Worm (Caenorhabditis elegans) whole organism, L1 larva: ENCODE data around the gene nfu-1.

ENCODE experiments used
- C04F5.9 ChIP-seq: sonication (generic microtip); optimal IDR thresholded peaks from 2 replicates; lab custom pipeline; 2016; ENCODE audit warnings: missing genetic modification characterization, missing compliant biosample characterization
- Y116A8C.19 ChIP-seq: sonication (generic microtip); optimal IDR thresholded peaks from 2 replicates; lab custom pipeline; 2016; ENCODE audit warnings: missing compliant biosample characterization, missing genetic modification characterization, borderline replicate concordance
- aly-2 ChIP-seq: fragments of 150-350 bp; optimal IDR thresholded peaks from 2 replicates; lab custom pipeline; 2014; ENCODE audit warnings: missing biosample characterization, missing genetic modification characterization
- ama-1 ChIP-seq: fragments of 150-350 bp; optimal IDR thresholded peaks from 2 replicates; lab custom pipeline; 2014
- blmp-1 ChIP-seq: fragments of 150-350 bp; optimal IDR thresholded peaks from 2 replicates; lab custom pipeline; 2014; ENCODE audit warnings: missing biosample characterization, missing genetic modification characterization
- ceh-8 ChIP-seq: fragments of 200-800 bp; sonication (Bioruptor generic); optimal IDR thresholded peaks from 2 replicates; lab custom pipeline; 2018; ENCODE audit warnings: mild to moderate bottlenecking, missing genetic modification characterization, moderate library complexity, missing compliant biosample characterization
- ceh-82 ChIP-seq, 3 experiments: fragments of 150-350 bp in 1 of 3; sonication (generic microtip) in 2 of 3; optimal IDR thresholded peaks; 2 replicates each; lab custom pipeline; 2014 to 2017; ENCODE audit warnings: missing biosample characterization in 3 of 3, missing genetic modification characterization in 3 of 3
- ceh-88 ChIP-seq: fragments of 200-800 bp; sonication (Bioruptor generic); IDR thresholded peaks from 2 replicates; pipeline ENCODE4 v1.3.6; 2022; ENCODE audit warnings: missing genetic modification characterization, missing compliant biosample characterization
- ceh-90 ChIP-seq: sonication (generic microtip); optimal IDR thresholded peaks from 2 replicates; lab custom pipeline; 2016; ENCODE audit warnings: missing genetic modification characterization, missing compliant biosample characterization
- ces-1 ChIP-seq: fragments of 150-350 bp; optimal IDR thresholded peaks from 2 replicates; lab custom pipeline; 2014; ENCODE audit warnings: missing biosample characterization, missing genetic modification reagents, missing genetic modification characterization
- dpl-1 ChIP-seq, 3 experiments: fragments of 150-350 bp in 2 of 3; sonication (generic microtip) in 1 of 3; optimal IDR thresholded peaks; 2 replicates each; lab custom pipeline; 2014 to 2017; ENCODE audit warnings: missing biosample characterization in 3 of 3, missing genetic modification characterization in 3 of 3, missing genetic modification reagents in 3 of 3
- efl-1 ChIP-seq, 4 experiments: fragments of 150-350 bp; optimal IDR thresholded peaks in 3 of 4; peaks in 1 of 4; 1 replicate in 1 of 4; 2 replicates in 3 of 4; lab custom pipeline; 2014; ENCODE audit warnings: missing biosample characterization in 2 of 4, missing genetic modification characterization in 2 of 4, missing genetic modification reagents in 2 of 4
- egl-13 ChIP-seq: sonication (generic microtip); optimal IDR thresholded peaks from 2 replicates; lab custom pipeline; 2016; ENCODE audit warnings: missing genotype, missing genetic modification reagents, missing genetic modification characterization, missing compliant biosample characterization
- egl-27 ChIP-seq, 2 experiments: fragments of 150-350 bp in 1 of 2; sonication (generic microtip); optimal IDR thresholded peaks; 3 replicates each; lab custom pipeline; 2017 to 2018; ENCODE audit warnings: missing biosample characterization in 2 of 2, missing genetic modification characterization in 2 of 2, missing genetic modification reagents in 2 of 2
- elt-2 ChIP-seq: sonication (generic microtip); optimal IDR thresholded peaks from 2 replicates; lab custom pipeline; 2016; ENCODE audit warnings: missing genetic modification characterization, mild to moderate bottlenecking, inconsistent platforms, missing compliant biosample characterization, missing genetic modification reagents
- elt-3 ChIP-seq, 6 experiments: fragments of 150-350 bp in 1 of 6; sonication (generic microtip); optimal IDR thresholded peaks; 2 replicates each; lab custom pipeline; 2017 to 2018; ENCODE audit warnings: missing biosample characterization in 6 of 6, missing genetic modification characterization in 6 of 6, inconsistent platforms in 1 of 6
- ets-5 ChIP-seq: fragments of 200-800 bp; sonication (Bioruptor generic); IDR thresholded peaks from 2 replicates; pipeline ENCODE4 v1.3.6; 2022; ENCODE audit warnings: missing genetic modification characterization, missing compliant biosample characterization
- fkh-10 ChIP-seq: sonication (generic microtip); optimal IDR thresholded peaks from 2 replicates; lab custom pipeline; 2017; ENCODE audit warnings: missing biosample characterization, missing genetic modification reagents, missing genetic modification characterization
- fkh-4 ChIP-seq: sonication (generic microtip); optimal IDR thresholded peaks from 2 replicates; lab custom pipeline; 2016; ENCODE audit warnings: missing compliant biosample characterization, missing genetic modification characterization, borderline replicate concordance
- fos-1 ChIP-seq: fragments of 150-350 bp; optimal IDR thresholded peaks from 2 replicates; lab custom pipeline; 2014; ENCODE audit warnings: missing biosample characterization, missing genetic modification characterization
- grh-1 ChIP-seq: fragments of 200-800 bp; sonication (Bioruptor generic); IDR thresholded peaks from 2 replicates; pipeline ENCODE4 v1.3.6; 2022; ENCODE audit warnings: missing genetic modification reagents, missing genetic modification characterization, missing compliant biosample characterization
- hlh-4 ChIP-seq: sonication (generic microtip); optimal IDR thresholded peaks from 2 replicates; lab custom pipeline; 2016; ENCODE audit warnings: mild to moderate bottlenecking, missing genetic modification characterization, missing compliant biosample characterization
- hpl-2 ChIP-seq: fragments of 150-350 bp; optimal IDR thresholded peaks from 2 replicates; lab custom pipeline; 2014; ENCODE audit warnings: missing biosample characterization, missing genetic modification reagents, missing genetic modification characterization
- isw-1 ChIP-seq: fragments of 200-800 bp; sonication (Bioruptor generic); IDR thresholded peaks from 2 replicates; pipeline ENCODE4 v1.3.6; 2022; ENCODE audit warnings: missing genetic modification characterization, missing compliant biosample characterization
- lin-14 ChIP-seq: fragments of 200-800 bp; sonication (Bioruptor generic); optimal IDR thresholded peaks from 2 replicates; lab custom pipeline; 2018; ENCODE audit warnings: mild to moderate bottlenecking, missing genetic modification characterization, moderate library complexity, missing compliant biosample characterization
- lin-35 ChIP-seq, 2 experiments: fragments of 150-350 bp; optimal IDR thresholded peaks; 2 replicates each; lab custom pipeline; 2014; ENCODE audit warnings: missing biosample characterization in 2 of 2, missing genetic modification characterization in 2 of 2, missing genetic modification reagents in 2 of 2
- mab-9 ChIP-seq: fragments of 200-800 bp; sonication (Bioruptor generic); IDR thresholded peaks from 2 replicates; pipeline ENCODE4 v1.3.6; 2022; ENCODE audit warnings: missing genetic modification reagents, missing genetic modification characterization, missing compliant biosample characterization
- nhr-19 ChIP-seq: fragments of 200-800 bp; sonication (Bioruptor generic); conservative IDR thresholded peaks from 2 replicates; pipeline ENCODE4 v1.3.6; 2022; ENCODE audit warnings: missing genetic modification characterization, missing compliant biosample characterization
- nhr-77 ChIP-seq: fragments of 150-350 bp; optimal IDR thresholded peaks from 2 replicates; lab custom pipeline; 2014; ENCODE audit warnings: missing biosample characterization, missing genetic modification characterization
- nhr-85 ChIP-seq: sonication (generic microtip); peaks from one replicate; lab custom pipeline; 2016; ENCODE audit warnings: missing genetic modification characterization, inconsistent platforms, missing compliant biosample characterization
- nhr-90 ChIP-seq: sonication (generic microtip); optimal IDR thresholded peaks from 2 replicates; lab custom pipeline; 2016; ENCODE audit warnings: mild to moderate bottlenecking, missing genetic modification characterization, missing compliant biosample characterization; ENCODE audit not compliant: poor library complexity
- pag-3 ChIP-seq: sonication (generic microtip); optimal IDR thresholded peaks from 2 replicates; lab custom pipeline; 2017; ENCODE audit warnings: missing genetic modification characterization, mild to moderate bottlenecking, missing compliant biosample characterization, antibody characterized with exemption, borderline replicate concordance; ENCODE audit not compliant: insufficient read depth
- pqm-1 ChIP-seq: sonication (generic microtip); optimal IDR thresholded peaks from 3 replicates; lab custom pipeline; 2017; ENCODE audit warnings: missing biosample characterization, missing genetic modification characterization
- rnt-1 ChIP-seq: sonication (generic microtip); optimal IDR thresholded peaks from 2 replicates; lab custom pipeline; 2016; ENCODE audit warnings: mild to moderate bottlenecking, missing genetic modification characterization, moderate library complexity, missing compliant biosample characterization
- skn-1 ChIP-seq: fragments of 150-350 bp; optimal IDR thresholded peaks from 2 replicates; lab custom pipeline; 2014; ENCODE audit warnings: missing biosample characterization, missing genetic modification characterization
- sptf-1 ChIP-seq: fragments of 150-350 bp; optimal IDR thresholded peaks from 2 replicates; lab custom pipeline; 2014; ENCODE audit warnings: missing biosample characterization, missing genetic modification characterization
- sup-37 ChIP-seq: fragments of 200-800 bp; sonication (Bioruptor generic); optimal IDR thresholded peaks from 2 replicates; lab custom pipeline; 2018; ENCODE audit warnings: mild to moderate bottlenecking, missing genetic modification characterization, missing compliant biosample characterization
- tbx-2 ChIP-seq: sonication (generic microtip); optimal IDR thresholded peaks from 2 replicates; lab custom pipeline; 2016; ENCODE audit warnings: missing genetic modification characterization, missing compliant biosample characterization
- unc-86 ChIP-seq: sonication (generic microtip); optimal IDR thresholded peaks from 2 replicates; lab custom pipeline; 2016; ENCODE audit warnings: missing genetic modification characterization, missing compliant biosample characterization
- ztf-11 ChIP-seq, 2 experiments: sonication (generic microtip); optimal IDR thresholded peaks; 2 replicates each; lab custom pipeline; 2016 to 2017; ENCODE audit warnings: missing genetic modification characterization in 2 of 2, missing biosample characterization in 1 of 2, missing compliant biosample characterization in 1 of 2
- ztf-4 ChIP-seq: fragments of 150-350 bp; optimal IDR thresholded peaks from 2 replicates; lab custom pipeline; 2014; ENCODE audit warnings: missing biosample characterization, missing genetic modification characterization

The nfu-1 gene

ce11 chrIV:10380626-10381025 is 6.6 kb upstream of the nfu-1 start (continued):
- peak in 1 of 3 experiments; percentile 34 for TF ChIP-seq ceh-82 (tag; optimal IDR thresholded peaks at IDR 0.05; lab: Kevin White, UChicago)
- TF ChIP-seq hpl-2 (GFP tag; lab: Kevin White, UChicago): no peak
- TF ChIP-seq rnt-1: peak; percentile 68
- peak; percentile 8 for TF ChIP-seq fkh-10 (GFP tag; lab: Kevin White, UChicago)
- TF ChIP-seq egl-13: peak; percentile 40
- peak; percentile 50 for TF ChIP-seq tbx-2 (tag; lab: Kevin White, UChicago)
- TF ChIP-seq ztf-11 (tag; optimal IDR thresholded peaks at IDR 0.05; lab: Kevin White, UChicago): peak in 1 of 2 experiments; percentile 40
- peak; percentile 9 to 67 for TF ChIP-seq lin-35 (GFP tag; optimal IDR thresholded peaks at IDR 0.05; lab: Kevin White, UChicago)
- TF ChIP-seq mab-9: no peak
- TF ChIP-seq sup-37 (GFP tag; lab: Kevin White, UChicago): no peak
- TF ChIP-seq elt-2 (tag; lab: Kevin White, UChicago): peak; percentile 14
- peak; percentile 10 for TF ChIP-seq unc-86 (tag; lab: Kevin White, UChicago)
- TF ChIP-seq nhr-85 (tag; lab: Kevin White, UChicago): peak; percentile 77
- TF ChIP-seq blmp-1 (tag; lab: Kevin White, UChicago): peak; percentile 60
- peak in 1 of 6 experiments; percentile 48 for TF ChIP-seq elt-3 (tag; optimal IDR thresholded peaks at IDR 0.05; lab: Kevin White, UChicago)
- TF ChIP-seq lin-14 (GFP tag; lab: Kevin White, UChicago): peak; percentile 85

- TF ChIP-seq lin-35 (GFP tag; optimal IDR thresholded peaks at IDR 0.05; lab: Kevin White, UChicago): no peak
- no peak for TF ChIP-seq ces-1 (GFP tag; lab: Kevin White, UChicago)
- TF ChIP-seq ets-5 (GFP tag; lab: Robert Waterston, UW): no peak
- TF ChIP-seq skn-1 (tag; lab: Kevin White, UChicago): no peak
- no peak for TF ChIP-seq hlh-4 (tag; lab: Kevin White, UChicago)
- no peak for TF ChIP-seq pag-3
- TF ChIP-seq sptf-1 (tag; lab: Kevin White, UChicago): no peak
- TF ChIP-seq Y116A8C.19 (tag; lab: Kevin White, UChicago): no peak
- TF ChIP-seq efl-1 (optimal IDR thresholded peaks at IDR 0.05; lab: Kevin White, UChicago): no peak
- TF ChIP-seq efl-1 (GFP tag; optimal IDR thresholded peaks at IDR 0.05 in 1 of 2; lab: Kevin White, UChicago): peak in 1 of 2 experiments; percentile 81
- no peak for TF ChIP-seq nhr-77 (tag; lab: Kevin White, UChicago)
- TF ChIP-seq ceh-88 (GFP tag; lab: Robert Waterston, UW): no peak
- TF ChIP-seq fkh-4 (tag; lab: Kevin White, UChicago): no peak
- TF ChIP-seq ceh-90: peak; percentile 14
- no peak for TF ChIP-seq nhr-90 (tag; lab: Kevin White, UChicago)
- TF ChIP-seq lin-14 (GFP tag; lab: Kevin White, UChicago): no peak
- no peak for TF ChIP-seq fos-1
- TF ChIP-seq aly-2: peak; percentile 5
- TF ChIP-seq ama-1 (lab: Kevin White, UChicago): no peak
- TF ChIP-seq ztf-4 (tag; lab: Kevin White, UChicago): no peak
Measured at ce11 chrIV:10381035-10381434, 6.2 kb upstream of the nfu-1 start.

- TF ChIP-seq skn-1 (tag; lab: Kevin White, UChicago): no peak
- TF ChIP-seq, all 84 proteins: peak for 0
Measured at ce11 chrIV:10382894-10383293, 4.3 kb upstream of the nfu-1 start.

- TF ChIP-seq elt-2 (tag; lab: Kevin White, UChicago) (peak; percentile 43), Y116A8C.19 (tag; lab: Kevin White, UChicago) (no peak), efl-1 (optimal IDR thresholded peaks at IDR 0.05; lab: Kevin White, UChicago) (no peak), efl-1 (GFP tag; optimal IDR thresholded peaks at IDR 0.05 in 1 of 2; lab: Kevin White, UChicago) (no peak)
Measured at ce11 chrIV:10388263-10388662, 1.1 kb downstream of the nfu-1 start, which contains the start of gene R10H10.3. R10H10.3 (plus strand) TSS chrIV:10388505.

ce11 chrIV:10391827-10392226 is 4.6 kb downstream of the nfu-1 start, which contains the start of gene spe-26:
spe-26 (minus strand) TSS chrIV:10391927.
- TF ChIP-seq pqm-1 (tag; lab: Kevin White, UChicago): no peak
- TF ChIP-seq lin-35 (GFP tag; optimal IDR thresholded peaks at IDR 0.05; lab: Kevin White, UChicago): no peak
- TF ChIP-seq dpl-1 (GFP tag; optimal IDR thresholded peaks at IDR 0.05; lab: Kevin White, UChicago): no peak
- no peak for TF ChIP-seq pag-3
- no peak for TF ChIP-seq isw-1 (GFP tag; lab: Robert Waterston, UW)
- no peak for TF ChIP-seq ceh-82 (tag; optimal IDR thresholded peaks at IDR 0.05; lab: Kevin White, UChicago)
- no peak for TF ChIP-seq elt-2 (tag; lab: Kevin White, UChicago)
- TF ChIP-seq rnt-1: no peak
- no peak for TF ChIP-seq egl-27 (tag; optimal IDR thresholded peaks at IDR 0.05; lab: Kevin White, UChicago)
- TF ChIP-seq nhr-19 (GFP tag; lab: Robert Waterston, UW): no peak
- no peak for TF ChIP-seq nhr-77 (tag; lab: Kevin White, UChicago)
- no peak for TF ChIP-seq ceh-8 (GFP tag; lab: Kevin White, UChicago)
- no peak for TF ChIP-seq C04F5.9
- TF ChIP-seq grh-1 (GFP tag; lab: Robert Waterston, UW): no peak
